Worm (Caenorhabditis elegans) whole organism, L2 larva: Measurements from ENCODE around the gene F11C1.10.

ENCODE experiments used
- C34F6.9 ChIP-seq: fragments of 150-350 bp; optimal IDR thresholded peaks from 2 replicates; lab custom pipeline; 2014; ENCODE audit warnings: missing biosample characterization, missing genetic modification characterization
- F13H6.1 ChIP-seq: sonication (generic microtip); optimal IDR thresholded peaks from 2 replicates; lab custom pipeline; 2016; ENCODE audit warnings: missing genetic modification characterization, missing compliant biosample characterization
- R02D3.7 ChIP-seq: fragments of 150-350 bp; optimal IDR thresholded peaks from 2 replicates; lab custom pipeline; 2014; ENCODE audit warnings: missing biosample characterization, missing genetic modification characterization
- Y55F3AM.14 ChIP-seq: fragments of 200-800 bp; sonication (Bioruptor generic); optimal IDR thresholded peaks from 2 replicates; lab custom pipeline; 2018; ENCODE audit warnings: mild to moderate bottlenecking, missing genetic modification characterization, missing compliant biosample characterization
- aly-2 ChIP-seq: fragments of 150-350 bp; optimal IDR thresholded peaks from 2 replicates; lab custom pipeline; 2014; ENCODE audit warnings: missing biosample characterization, missing genetic modification characterization
- ama-1 ChIP-seq: fragments of 150-350 bp; optimal IDR thresholded peaks from 2 replicates; lab custom pipeline; 2018; ENCODE audit warnings: inconsistent platforms
- ceh-82 ChIP-seq: fragments of 150-350 bp; optimal IDR thresholded peaks from 2 replicates; lab custom pipeline; 2014; ENCODE audit warnings: missing biosample characterization, missing genetic modification characterization
- crh-2 ChIP-seq: sonication (generic microtip); optimal IDR thresholded peaks from 2 replicates; lab custom pipeline; 2017; ENCODE audit warnings: missing biosample characterization, missing genetic modification characterization
- egl-27 ChIP-seq: sonication (generic microtip); optimal IDR thresholded peaks from 3 replicates; lab custom pipeline; 2017; ENCODE audit warnings: missing biosample characterization, missing genetic modification reagents, missing genetic modification characterization
- elt-1 ChIP-seq: fragments of 150-350 bp; optimal IDR thresholded peaks from 2 replicates; lab custom pipeline; 2014; ENCODE audit warnings: missing biosample characterization, missing genetic modification characterization
- elt-3 ChIP-seq: sonication (generic microtip); optimal IDR thresholded peaks from 2 replicates; lab custom pipeline; 2017; ENCODE audit warnings: missing biosample characterization, missing genetic modification characterization
- fos-1 ChIP-seq: fragments of 150-350 bp; optimal IDR thresholded peaks from 2 replicates; lab custom pipeline; 2014; ENCODE audit warnings: missing biosample characterization, missing genetic modification characterization
- gmeb-1 ChIP-seq: fragments of 150-350 bp; optimal IDR thresholded peaks from 2 replicates; lab custom pipeline; 2014; ENCODE audit warnings: missing biosample characterization, missing genetic modification characterization
- lin-11 ChIP-seq: fragments of 150-350 bp; sonication (generic microtip); optimal IDR thresholded peaks from 2 replicates; lab custom pipeline; 2014; ENCODE audit warnings: missing biosample characterization, missing genetic modification characterization, inconsistent platforms, mixed read lengths
- lin-13 ChIP-seq: fragments of 150-350 bp; optimal IDR thresholded peaks from 2 replicates; lab custom pipeline; 2014; ENCODE audit warnings: missing biosample characterization, missing genetic modification reagents, missing genetic modification characterization
- lin-39 ChIP-seq: fragments of 150-350 bp; optimal IDR thresholded peaks from 2 replicates; lab custom pipeline; 2014; ENCODE audit warnings: missing biosample characterization, missing genetic modification reagents, missing genetic modification characterization
- lsy-2 ChIP-seq, 2 experiments: fragments of 150-350 bp in 1 of 2; sonication (generic microtip) in 1 of 2; optimal IDR thresholded peaks; 2 replicates each; lab custom pipeline; 2014 to 2017; ENCODE audit warnings: missing biosample characterization in 2 of 2, missing genetic modification characterization in 2 of 2
- mab-5 ChIP-seq: fragments of 150-350 bp; optimal IDR thresholded peaks from 2 replicates; lab custom pipeline; 2014; ENCODE audit warnings: missing biosample characterization, missing genetic modification characterization
- mbf-1 ChIP-seq: sonication (generic microtip); optimal IDR thresholded peaks from 2 replicates; lab custom pipeline; 2017; ENCODE audit warnings: missing biosample characterization, missing genetic modification characterization
- nhr-10 ChIP-seq: sonication (generic microtip); optimal IDR thresholded peaks from 2 replicates; lab custom pipeline; 2017; ENCODE audit warnings: missing biosample characterization, missing genetic modification characterization
- nhr-11 ChIP-seq: fragments of 150-350 bp; optimal IDR thresholded peaks from 2 replicates; lab custom pipeline; 2014; ENCODE audit warnings: missing biosample characterization, missing genetic modification characterization
- nhr-12 ChIP-seq: fragments of 150-350 bp; optimal IDR thresholded peaks from 2 replicates; lab custom pipeline; 2014; ENCODE audit warnings: missing biosample characterization, missing genetic modification characterization
- nhr-129 ChIP-seq: fragments of 150-350 bp; optimal IDR thresholded peaks from 2 replicates; lab custom pipeline; 2014; ENCODE audit warnings: missing biosample characterization, missing genetic modification characterization
- nhr-21 ChIP-seq: fragments of 150-350 bp; optimal IDR thresholded peaks from 2 replicates; lab custom pipeline; 2014; ENCODE audit warnings: missing biosample characterization, missing genetic modification characterization
- nhr-23 ChIP-seq: fragments of 150-350 bp; optimal IDR thresholded peaks from 2 replicates; lab custom pipeline; 2014; ENCODE audit warnings: missing biosample characterization, missing genetic modification reagents, missing genetic modification characterization
- nhr-237 ChIP-seq: fragments of 150-350 bp; optimal IDR thresholded peaks from 2 replicates; lab custom pipeline; 2014; ENCODE audit warnings: missing biosample characterization, missing genetic modification characterization
- nhr-25 ChIP-seq: fragments of 150-350 bp; sonication (generic microtip); optimal IDR thresholded peaks from 3 replicates; lab custom pipeline; 2014; ENCODE audit warnings: missing biosample characterization, missing genetic modification characterization
- nhr-6 ChIP-seq: fragments of 150-350 bp; optimal IDR thresholded peaks from 2 replicates; lab custom pipeline; 2014; ENCODE audit warnings: missing biosample characterization, missing genetic modification characterization
- nhr-77 ChIP-seq: fragments of 150-350 bp; optimal IDR thresholded peaks from 2 replicates; lab custom pipeline; 2014; ENCODE audit warnings: missing biosample characterization, missing genetic modification characterization
- sem-4 ChIP-seq: fragments of 150-350 bp; optimal IDR thresholded peaks from 2 replicates; lab custom pipeline; 2014; ENCODE audit warnings: missing biosample characterization, missing genetic modification reagents, missing genetic modification characterization
- skn-1 ChIP-seq: sonication (generic microtip); optimal IDR thresholded peaks from 2 replicates; lab custom pipeline; 2017; ENCODE audit warnings: missing biosample characterization, missing genetic modification characterization
- sma-9 ChIP-seq, 2 experiments: fragments of 150-350 bp in 1 of 2; sonication (generic microtip) in 1 of 2; optimal IDR thresholded peaks; 2 replicates each; lab custom pipeline; 2014 to 2016; ENCODE audit warnings: missing genetic modification characterization in 2 of 2, mild to moderate bottlenecking in 1 of 2, missing biosample characterization in 1 of 2, missing compliant biosample characterization in 1 of 2, missing genetic modification reagents in 1 of 2, moderate library complexity in 1 of 2
- snpc-4 ChIP-seq: fragments of 150-350 bp; optimal IDR thresholded peaks from 2 replicates; lab custom pipeline; 2014; ENCODE audit warnings: missing biosample characterization, missing genetic modification characterization
- unc-55 ChIP-seq: fragments of 150-350 bp; sonication (generic microtip); optimal IDR thresholded peaks from 3 replicates; lab custom pipeline; 2014; ENCODE audit warnings: missing biosample characterization, missing genetic modification reagents, missing genetic modification characterization
- unc-62 ChIP-seq: fragments of 150-350 bp; optimal IDR thresholded peaks from 2 replicates; lab custom pipeline; 2014; ENCODE audit warnings: missing biosample characterization, missing genetic modification reagents, missing genetic modification characterization
- zag-1 ChIP-seq: fragments of 150-350 bp; optimal IDR thresholded peaks from 2 replicates; lab custom pipeline; 2014; ENCODE audit warnings: missing biosample characterization, missing genetic modification characterization
- ztf-11 ChIP-seq: sonication (generic microtip); optimal IDR thresholded peaks from 2 replicates; lab custom pipeline; 2017; ENCODE audit warnings: missing biosample characterization, missing genetic modification characterization

Gene F11C1.10

DNA sequence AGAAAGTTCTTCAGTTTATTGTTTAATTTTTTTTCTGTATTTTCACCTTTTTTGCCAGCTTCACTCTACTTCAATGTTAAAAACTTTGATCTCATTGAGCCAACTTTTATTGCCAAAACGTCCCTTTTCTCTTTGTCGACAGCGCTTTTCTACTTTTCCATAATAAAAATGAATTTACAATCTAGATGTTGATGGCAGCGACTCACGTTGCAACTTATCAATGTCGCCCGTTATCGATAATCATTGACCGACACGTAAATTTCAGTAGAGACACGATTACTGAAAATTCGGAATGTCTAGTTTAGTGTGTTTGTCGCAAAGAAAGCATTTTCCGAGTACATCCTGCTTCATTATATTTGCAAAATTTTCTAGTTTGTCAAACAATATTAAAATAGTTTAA, 2.9 kb downstream of the F11C1.10 start:
- TF ChIP-seq fos-1 (tag; lab: Kevin White, UChicago) (peak; percentile 64), skn-1 (tag; lab: Kevin White, UChicago) (no peak), sma-9 (GFP tag; optimal IDR thresholded peaks at IDR 0.05; lab: Kevin White, UChicago) (peak; percentile 11), sma-9 (tag; optimal IDR thresholded peaks at IDR 0.05; lab: Kevin White, UChicago) (no peak)

DNA sequence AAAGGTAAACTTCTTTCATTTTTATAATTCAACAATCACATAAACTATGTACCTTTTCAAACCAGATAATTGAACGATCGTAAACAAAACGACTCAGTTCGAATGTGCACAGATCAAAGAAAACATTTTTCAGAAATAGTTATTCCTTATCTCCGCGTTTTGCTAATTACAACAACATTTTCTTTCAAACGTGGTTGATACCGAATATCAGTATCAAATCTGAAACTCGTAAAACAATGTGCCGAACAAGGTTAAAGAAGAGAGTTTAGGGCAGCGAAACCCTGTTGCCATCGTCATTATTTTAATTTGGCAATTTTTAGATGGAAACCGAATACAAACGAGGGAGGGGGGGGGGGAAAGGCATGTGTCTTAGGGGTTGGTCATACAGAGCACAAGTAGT, 4.5 kb downstream of the F11C1.10 start, which contains the start of gene scav-4:
Gene scav-4 (plus strand): TSS at position 383 of the 400 bp plus-strand sequence.
- TF ChIP-seq sma-9 (GFP tag; optimal IDR thresholded peaks at IDR 0.05; lab: Kevin White, UChicago) (peak; percentile 13), sma-9 (tag; optimal IDR thresholded peaks at IDR 0.05; lab: Kevin White, UChicago) (no peak), fos-1 (tag; lab: Kevin White, UChicago) (peak; percentile 42), nhr-12 (no peak), crh-2 (tag; lab: Kevin White, UChicago) (peak; percentile 54)
- TF ChIP-seq, all 48 proteins: peak for 3

ce11 chrX:12982725-12983124, 5.8 kb downstream of the F11C1.10 start:
- TF ChIP-seq nhr-129, result no peak
- TF ChIP-seq fos-1 (tag; lab: Kevin White, UChicago), result peak; percentile 25

- no peak for TF ChIP-seq snpc-4 (tag; lab: Kevin White, UChicago)
- TF ChIP-seq elt-3 (tag; lab: Kevin White, UChicago), result no peak
- no peak for TF ChIP-seq mbf-1 (tag; lab: Kevin White, UChicago)
- no peak for TF ChIP-seq lin-11 (tag; lab: Kevin White, UChicago)
- TF ChIP-seq lin-39 (tag; lab: Kevin White, UChicago), result no peak
- no peak for TF ChIP-seq nhr-21 (tag; lab: Kevin White, UChicago)
- no peak for TF ChIP-seq nhr-6 (tag; lab: Kevin White, UChicago)
- TF ChIP-seq ztf-11 (tag; lab: Kevin White, UChicago), result no peak
- TF ChIP-seq elt-1 (tag; lab: Kevin White, UChicago), result no peak
- no peak for TF ChIP-seq nhr-77 (tag; lab: Kevin White, UChicago)
These were observed 10.2 kb downstream of the F11C1.10 start, which contains the start of gene mff-1 for ce11 chrX:12987119-12987518. Gene mff-1, minus strand, starts transcription at chrX:12987219.

DNA sequence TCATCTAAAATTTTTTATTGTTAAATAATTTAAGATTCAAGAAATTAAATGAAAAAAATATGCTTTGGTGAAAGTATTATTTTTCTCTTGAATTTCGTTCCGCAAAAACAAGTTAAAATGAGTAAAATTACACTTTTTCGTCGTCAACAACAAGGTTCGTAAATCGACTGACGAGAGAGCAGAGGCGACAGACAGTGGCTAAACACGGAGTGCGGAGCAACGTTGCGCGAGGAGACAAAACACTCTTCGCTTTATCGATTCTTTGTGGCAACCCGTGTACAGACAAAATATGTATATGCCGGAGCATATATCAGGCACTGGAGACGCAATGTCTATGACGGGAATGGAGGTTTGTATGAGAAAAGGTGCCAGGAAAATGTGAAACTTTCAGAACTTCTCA, 12.3 kb downstream of the F11C1.10 start, which contains the start of gene F11C1.7:
Gene F11C1.7 (plus strand): TSS at position 140 of the 400 bp plus-strand sequence.
- peak in 1 of 2 experiments; percentile 41 for TF ChIP-seq lsy-2 (tag; optimal IDR thresholded peaks at IDR 0.05; lab: Kevin White, UChicago)
- TF ChIP-seq crh-2 (tag; lab: Kevin White, UChicago), result peak; percentile 23
- TF ChIP-seq C34F6.9, result peak; percentile 26
- TF ChIP-seq nhr-129, result peak; percentile 40
- TF ChIP-seq nhr-25, result peak; percentile 42
- no peak for TF ChIP-seq nhr-10 (tag; lab: Kevin White, UChicago)
- no peak for TF ChIP-seq skn-1 (tag; lab: Kevin White, UChicago)
- TF ChIP-seq nhr-12, result no peak
- TF ChIP-seq, all 48 proteins: peak for 5

DNA sequence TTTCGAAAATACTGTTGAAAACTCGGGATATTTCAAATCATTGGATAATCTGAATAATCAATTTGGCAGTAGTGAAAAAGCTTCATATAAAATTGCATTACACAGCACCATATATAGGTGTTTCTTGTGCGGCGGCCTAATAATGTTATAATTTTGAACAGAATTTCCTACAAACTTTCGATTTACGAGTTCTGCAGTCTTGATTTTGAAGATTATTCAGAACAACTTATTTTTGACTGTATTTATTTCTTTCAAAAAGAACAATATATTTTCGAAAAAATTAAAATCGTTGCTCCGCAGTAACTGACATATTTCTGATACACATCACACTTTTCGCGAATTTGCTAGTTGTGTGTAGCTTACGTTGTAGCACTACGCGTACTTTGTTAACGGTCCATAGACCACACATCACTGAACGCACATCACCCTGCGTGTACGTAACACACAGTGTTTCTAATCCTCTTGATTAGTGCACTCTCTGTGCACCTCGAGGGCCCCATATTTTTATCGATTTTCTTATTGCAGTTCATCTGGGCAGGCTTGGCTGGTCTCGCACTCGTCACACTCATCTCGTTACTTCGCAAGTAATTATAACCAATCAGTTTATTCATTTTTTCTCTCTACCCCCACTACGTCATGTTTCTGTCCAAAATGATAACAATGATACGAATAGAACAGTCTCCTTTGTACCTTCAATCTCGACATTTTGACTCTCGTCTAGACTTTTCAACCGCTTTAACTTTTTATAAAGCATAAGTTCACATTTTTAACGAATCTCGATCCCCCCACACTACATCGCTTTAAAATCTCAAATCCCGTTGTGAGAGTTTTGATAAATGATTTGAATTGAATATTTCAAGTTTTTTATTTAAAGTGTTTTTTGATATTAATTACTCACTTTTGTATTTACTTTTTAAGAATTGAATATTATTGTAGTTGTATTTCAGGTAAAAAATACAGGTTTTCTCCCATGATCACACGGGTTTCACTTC, 13.9 kb downstream of the F11C1.10 start, which contains the start of the genes F11C1.1 and vwa-8:
Gene F11C1.1 (minus strand): TSS at position 51 of the 992 bp plus-strand sequence.
Gene vwa-8 (plus strand): TSS at position 942 of the 992 bp plus-strand sequence.
- TF ChIP-seq sma-9 (GFP tag; optimal IDR thresholded peaks at IDR 0.05; lab: Kevin White, UChicago), result peak; percentile 80
- TF ChIP-seq sma-9 (tag; optimal IDR thresholded peaks at IDR 0.05; lab: Kevin White, UChicago), result no peak
- TF ChIP-seq nhr-21 (tag; lab: Kevin White, UChicago), result peak; percentile 51
- TF ChIP-seq F13H6.1 (tag; lab: Kevin White, UChicago), result peak; percentile 58
- no peak for TF ChIP-seq elt-3 (tag; lab: Kevin White, UChicago)
- TF ChIP-seq egl-27 (tag; lab: Kevin White, UChicago), result no peak
- TF ChIP-seq mab-5, result no peak
- TF ChIP-seq gmeb-1 (tag; lab: Kevin White, UChicago), result no peak
- TF ChIP-seq crh-2 (tag; lab: Kevin White, UChicago), result peak; percentile 50
- no peak for TF ChIP-seq nhr-11 (tag; lab: Kevin White, UChicago)
- TF ChIP-seq unc-62, result no peak
- no peak for TF ChIP-seq snpc-4 (tag; lab: Kevin White, UChicago)
- TF ChIP-seq lin-39 (tag; lab: Kevin White, UChicago), result no peak
- no peak for TF ChIP-seq aly-2
- no peak for TF ChIP-seq nhr-12
- TF ChIP-seq lsy-2 (tag; optimal IDR thresholded peaks at IDR 0.05; lab: Kevin White, UChicago), result peak in 1 of 2 experiments; percentile 43
- TF ChIP-seq nhr-23 (tag; lab: Kevin White, UChicago), result no peak
- peak; percentile 63 for TF ChIP-seq nhr-10 (tag; lab: Kevin White, UChicago)
- TF ChIP-seq ztf-11 (tag; lab: Kevin White, UChicago), result no peak
- TF ChIP-seq elt-1 (tag; lab: Kevin White, UChicago), result no peak
- TF ChIP-seq zag-1, result no peak
- no peak for TF ChIP-seq nhr-237 (tag; lab: Kevin White, UChicago)
- no peak for TF ChIP-seq Y55F3AM.14 (GFP tag; lab: Kevin White, UChicago)
- TF ChIP-seq ceh-82 (tag; lab: Kevin White, UChicago), result no peak
- peak; percentile 43 for TF ChIP-seq lin-13 (GFP tag; lab: Kevin White, UChicago)
- no peak for TF ChIP-seq unc-55 (GFP tag; lab: Kevin White, UChicago)
- TF ChIP-seq R02D3.7 (tag; lab: Kevin White, UChicago), result no peak
- no peak for TF ChIP-seq skn-1 (tag; lab: Kevin White, UChicago)
- TF ChIP-seq C34F6.9, result peak; percentile 32
- TF ChIP-seq sem-4, result no peak
- TF ChIP-seq nhr-6 (tag; lab: Kevin White, UChicago), result no peak
- TF ChIP-seq ama-1, result no peak
